Worm (Caenorhabditis elegans) whole organism, L3 larva: ENCODE results near the gene ger-1.

Experiments used
- ZK546.5 ChIP-seq: sonication (generic microtip); optimal IDR thresholded peaks from 2 replicates; lab custom pipeline; 2017; ENCODE audit warnings: missing biosample characterization, missing genetic modification characterization
- aly-2 ChIP-seq: fragments of 150-350 bp; optimal IDR thresholded peaks from 2 replicates; lab custom pipeline; 2014; ENCODE audit warnings: missing biosample characterization, missing genetic modification characterization
- ama-1 ChIP-seq: fragments of 150-350 bp; optimal IDR thresholded peaks from 2 replicates; lab custom pipeline; 2018
- ceh-16 ChIP-seq: sonication (generic microtip); optimal IDR thresholded peaks from 2 replicates; lab custom pipeline; 2017; ENCODE audit warnings: missing biosample characterization, missing genetic modification characterization
- ceh-28 ChIP-seq: fragments of 150-350 bp; optimal IDR thresholded peaks from 2 replicates; lab custom pipeline; 2014; ENCODE audit warnings: missing biosample characterization, missing genetic modification reagents, missing genetic modification characterization
- ceh-82 ChIP-seq: fragments of 150-350 bp; optimal IDR thresholded peaks from 2 replicates; lab custom pipeline; 2014; ENCODE audit warnings: missing biosample characterization, missing genetic modification characterization
- ceh-9 ChIP-seq: sonication (generic microtip); optimal IDR thresholded peaks from 2 replicates; lab custom pipeline; 2018; ENCODE audit warnings: missing biosample characterization, missing genetic modification characterization
- daf-12 ChIP-seq: fragments of 150-350 bp; optimal IDR thresholded peaks from 2 replicates; lab custom pipeline; 2014; ENCODE audit warnings: missing biosample characterization, missing genetic modification reagents, missing genetic modification characterization
- egl-27 ChIP-seq: sonication (generic microtip); optimal IDR thresholded peaks from 4 replicates; lab custom pipeline; 2017; ENCODE audit warnings: missing biosample characterization, missing genetic modification reagents, missing genetic modification characterization
- egl-5 ChIP-seq: fragments of 150-350 bp; optimal IDR thresholded peaks from 2 replicates; lab custom pipeline; 2017; ENCODE audit warnings: missing biosample characterization, missing genetic modification reagents, missing genetic modification characterization, inconsistent platforms
- elt-1 ChIP-seq: fragments of 150-350 bp; optimal IDR thresholded peaks from 2 replicates; lab custom pipeline; 2014; ENCODE audit warnings: missing biosample characterization, missing genetic modification characterization
- elt-2 ChIP-seq: sonication (generic microtip); optimal IDR thresholded peaks from 2 replicates; lab custom pipeline; 2016; ENCODE audit warnings: missing genetic modification reagents, mild to moderate bottlenecking, missing genetic modification characterization, missing compliant biosample characterization
- elt-3 ChIP-seq, 3 experiments: fragments of 150-350 bp in 1 of 3; sonication (generic microtip) in 2 of 3; optimal IDR thresholded peaks; 2 replicates in 2 of 3; 4 replicates in 1 of 3; lab custom pipeline; 2014 to 2017; ENCODE audit warnings: missing biosample characterization in 3 of 3, missing genetic modification characterization in 3 of 3
- eor-1 ChIP-seq, 2 experiments: fragments of 150-350 bp; optimal IDR thresholded peaks; 2 replicates each; lab custom pipeline; 2014 to 2018; ENCODE audit warnings: missing biosample characterization in 2 of 2, missing genetic modification characterization in 2 of 2
- fkh-2 ChIP-seq: fragments of 150-350 bp; optimal IDR thresholded peaks from 2 replicates; lab custom pipeline; 2014; ENCODE audit warnings: missing biosample characterization, missing genetic modification reagents, missing genetic modification characterization
- hmg-11 ChIP-seq: sonication (generic microtip); optimal IDR thresholded peaks from 2 replicates; lab custom pipeline; 2016; ENCODE audit warnings: missing genetic modification characterization, missing compliant biosample characterization
- jun-1 ChIP-seq: fragments of 150-350 bp; optimal IDR thresholded peaks from 2 replicates; lab custom pipeline; 2014; ENCODE audit warnings: missing biosample characterization, missing genetic modification reagents, missing genetic modification characterization
- lin-15B ChIP-seq: fragments of 150-350 bp; optimal IDR thresholded peaks from 2 replicates; lab custom pipeline; 2014; ENCODE audit warnings: missing biosample characterization, missing genetic modification characterization
- lin-39 ChIP-seq: fragments of 150-350 bp; optimal IDR thresholded peaks from 2 replicates; lab custom pipeline; 2018; ENCODE audit warnings: missing biosample characterization, missing genetic modification reagents, missing genetic modification characterization
- lsy-12 ChIP-seq: sonication (generic microtip); optimal IDR thresholded peaks from 2 replicates; lab custom pipeline; 2016; ENCODE audit warnings: mild to moderate bottlenecking, missing genetic modification characterization, missing compliant biosample characterization
- mdl-1 ChIP-seq: fragments of 150-350 bp; optimal IDR thresholded peaks from 2 replicates; lab custom pipeline; 2014; ENCODE audit warnings: missing biosample characterization, missing genetic modification characterization
- nfya-1 ChIP-seq: sonication (generic microtip); optimal IDR thresholded peaks from 2 replicates; lab custom pipeline; 2017; ENCODE audit warnings: missing genetic modification characterization, mild to moderate bottlenecking, missing compliant biosample characterization, antibody characterized with exemption, moderate library complexity; ENCODE audit not compliant: insufficient read depth
- nhr-12 ChIP-seq: fragments of 150-350 bp; optimal IDR thresholded peaks from 2 replicates; lab custom pipeline; 2014; ENCODE audit warnings: missing biosample characterization, missing genetic modification characterization
- nhr-23 ChIP-seq: fragments of 150-350 bp; optimal IDR thresholded peaks from 2 replicates; lab custom pipeline; 2014; ENCODE audit warnings: missing biosample characterization, missing genetic modification reagents, missing genetic modification characterization
- nhr-25 ChIP-seq: sonication (generic microtip); optimal IDR thresholded peaks from 2 replicates; lab custom pipeline; 2017; ENCODE audit warnings: missing biosample characterization, missing genetic modification characterization
- nhr-28 ChIP-seq: fragments of 150-350 bp; optimal IDR thresholded peaks from 2 replicates; lab custom pipeline; 2014; ENCODE audit warnings: missing biosample characterization, missing genetic modification characterization
- nhr-76 ChIP-seq: fragments of 150-350 bp; sonication (generic microtip); optimal IDR thresholded peaks from 5 replicates; lab custom pipeline; 2014; ENCODE audit warnings: missing biosample characterization, missing genetic modification characterization
- nhr-77 ChIP-seq: fragments of 150-350 bp; optimal IDR thresholded peaks from 2 replicates; lab custom pipeline; 2014; ENCODE audit warnings: missing biosample characterization, missing genetic modification characterization
- pha-4 ChIP-seq: fragments of 150-350 bp; optimal IDR thresholded peaks from 2 replicates; lab custom pipeline; 2014; ENCODE audit warnings: missing biosample characterization, missing genetic modification reagents, missing genetic modification characterization
- pqm-1 ChIP-seq: fragments of 150-350 bp; optimal IDR thresholded peaks from 2 replicates; lab custom pipeline; 2017; ENCODE audit warnings: missing biosample characterization, missing genetic modification characterization, inconsistent platforms
- sea-2 ChIP-seq: fragments of 150-350 bp; sonication (generic microtip); optimal IDR thresholded peaks from 4 replicates; lab custom pipeline; 2014; ENCODE audit warnings: missing biosample characterization, missing genetic modification reagents, missing genetic modification characterization
- skn-1 ChIP-seq: fragments of 150-350 bp; optimal IDR thresholded peaks from 2 replicates; lab custom pipeline; 2014; ENCODE audit warnings: missing biosample characterization, missing genetic modification characterization
- tbx-2 ChIP-seq: sonication (generic microtip); optimal IDR thresholded peaks from 2 replicates; lab custom pipeline; 2016; ENCODE audit warnings: mild to moderate bottlenecking, missing genetic modification characterization, missing compliant biosample characterization
- unc-62 ChIP-seq: fragments of 150-350 bp; sonication (generic microtip); optimal IDR thresholded peaks from 4 replicates; lab custom pipeline; 2014; ENCODE audit warnings: missing biosample characterization, missing genetic modification reagents, missing genetic modification characterization
- ztf-11 ChIP-seq: fragments of 150-350 bp; optimal IDR thresholded peaks from 2 replicates; lab custom pipeline; 2014; ENCODE audit warnings: missing biosample characterization, missing genetic modification characterization
- ztf-4 ChIP-seq: fragments of 150-350 bp; optimal IDR thresholded peaks from 2 replicates; lab custom pipeline; 2014; ENCODE audit warnings: missing biosample characterization, missing genetic modification characterization

Gene ger-1

DNA sequence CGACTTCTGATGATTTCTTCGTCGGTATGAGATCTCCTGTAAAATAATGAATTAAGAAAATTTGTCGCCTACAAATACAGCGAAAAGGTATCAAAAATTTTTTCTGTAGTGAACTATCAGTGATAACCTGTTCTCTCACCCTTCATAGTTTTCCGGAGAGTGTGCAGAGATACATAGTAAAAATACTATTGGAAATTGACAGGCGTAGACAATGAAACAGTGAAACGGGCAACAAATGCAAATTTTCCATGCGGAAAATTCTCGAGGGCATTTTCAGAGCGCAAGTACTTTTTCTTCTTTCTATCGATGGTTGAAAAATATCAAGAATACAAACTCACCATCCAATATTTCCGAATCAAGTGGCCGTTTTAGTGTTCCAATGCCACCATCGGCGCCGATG, 19.9 kb upstream of the ger-1 start:
- no peak for TF ChIP-seq nhr-28 (tag; lab: Kevin White, UChicago)
- TF ChIP-seq ztf-4 (tag; lab: Kevin White, UChicago), result no peak
- TF ChIP-seq sea-2, result no peak
- TF ChIP-seq ceh-16 (tag; lab: Kevin White, UChicago), result no peak
- no peak for TF ChIP-seq ceh-82 (tag; lab: Kevin White, UChicago)
- TF ChIP-seq elt-2, result peak; percentile 28
- no peak for TF ChIP-seq ZK546.5 (tag; lab: Kevin White, UChicago)
- no peak for TF ChIP-seq mdl-1 (tag; lab: Kevin White, UChicago)
- TF ChIP-seq egl-27, result no peak

DNA sequence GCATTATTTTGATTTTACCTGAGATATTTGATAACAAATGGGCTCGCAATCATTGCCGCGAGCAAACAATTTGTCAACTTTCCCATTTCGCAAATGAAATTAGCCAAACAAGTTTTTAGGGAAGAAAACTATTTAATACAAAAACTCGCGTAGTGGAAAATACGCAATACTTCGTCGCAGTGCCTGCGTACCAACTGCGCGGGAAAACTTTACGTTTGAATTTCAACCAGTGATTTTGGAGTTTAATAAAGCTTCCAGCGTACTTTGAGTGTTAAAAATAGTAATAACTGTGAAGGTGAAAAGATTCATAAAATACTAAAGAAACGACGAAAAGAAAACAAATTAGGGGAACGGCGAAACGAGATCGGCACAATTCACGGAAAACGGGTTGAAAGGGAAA, 17.6 kb upstream of the ger-1 start, which contains the start of gene tofu-7:
tofu-7 (minus strand) TSS at position 111 of the 400 bp plus-strand sequence.
- TF ChIP-seq sea-2 (no peak), hmg-11 (tag; lab: Kevin White, UChicago) (no peak), jun-1 (tag; lab: Kevin White, UChicago) (no peak), nhr-23 (tag; lab: Kevin White, UChicago) (no peak)

DNA sequence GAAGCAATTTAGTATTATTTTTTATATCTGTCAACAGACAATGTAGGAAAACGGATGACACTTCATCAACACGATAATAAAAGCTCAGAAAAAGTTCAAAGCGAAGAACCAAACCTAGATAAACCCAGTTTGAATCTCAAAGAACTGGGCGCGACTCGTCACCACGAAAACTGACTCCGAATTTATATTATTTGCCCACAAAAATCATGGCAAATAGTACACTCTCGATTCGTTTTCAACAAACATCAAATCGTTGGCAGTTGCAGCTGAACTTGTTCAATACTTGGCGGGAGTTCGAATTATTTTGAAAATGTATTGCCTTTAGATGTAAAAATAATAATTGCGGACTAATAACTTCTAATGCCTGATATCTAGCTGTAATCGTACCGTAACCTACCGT, 15.8 kb upstream of the ger-1 start:
- TF ChIP-seq lin-15B (tag; lab: Kevin White, UChicago) (no peak), pha-4 (tag; lab: Kevin White, UChicago) (peak; percentile 26), nhr-76 (no peak)

ce11 chrIII:7081488-7081887, 14.2 kb upstream of the ger-1 start:
- TF ChIP-seq nhr-23 (tag; lab: Kevin White, UChicago) (no peak), egl-5 (tag; lab: Kevin White, UChicago) (no peak), ceh-16 (tag; lab: Kevin White, UChicago) (no peak), daf-12 (tag; lab: Kevin White, UChicago) (no peak), elt-3 (tag; optimal IDR thresholded peaks at IDR 0.05; lab: Kevin White, UChicago) (no peak), nhr-12 (tag; lab: Kevin White, UChicago) (no peak), pha-4 (tag; lab: Kevin White, UChicago) (peak; percentile 72), ceh-28 (tag; lab: Kevin White, UChicago) (no peak), tbx-2 (tag; lab: Kevin White, UChicago) (no peak), elt-2 (peak; percentile 69), nfya-1 (tag; lab: Kevin White, UChicago) (no peak), pqm-1 (tag; lab: Kevin White, UChicago) (peak; percentile 60), ceh-9 (no peak), ztf-4 (tag; lab: Kevin White, UChicago) (no peak), nhr-77 (tag; lab: Kevin White, UChicago) (no peak), elt-1 (tag; lab: Kevin White, UChicago) (no peak), aly-2 (no peak), skn-1 (tag; lab: Kevin White, UChicago) (no peak), lsy-12 (tag; lab: Kevin White, UChicago) (no peak), fkh-2 (no peak), eor-1 (tag; optimal IDR thresholded peaks at IDR 0.05; lab: Kevin White, UChicago) (no peak), nhr-25 (tag; lab: Kevin White, UChicago) (no peak), nhr-76 (no peak), ztf-11 (tag; lab: Kevin White, UChicago) (no peak), lin-39 (tag; lab: Kevin White, UChicago) (no peak), mdl-1 (tag; lab: Kevin White, UChicago) (no peak), egl-27 (no peak), jun-1 (tag; lab: Kevin White, UChicago) (peak; percentile 19), ama-1 (lab: Kevin White, UChicago) (no peak)

DNA sequence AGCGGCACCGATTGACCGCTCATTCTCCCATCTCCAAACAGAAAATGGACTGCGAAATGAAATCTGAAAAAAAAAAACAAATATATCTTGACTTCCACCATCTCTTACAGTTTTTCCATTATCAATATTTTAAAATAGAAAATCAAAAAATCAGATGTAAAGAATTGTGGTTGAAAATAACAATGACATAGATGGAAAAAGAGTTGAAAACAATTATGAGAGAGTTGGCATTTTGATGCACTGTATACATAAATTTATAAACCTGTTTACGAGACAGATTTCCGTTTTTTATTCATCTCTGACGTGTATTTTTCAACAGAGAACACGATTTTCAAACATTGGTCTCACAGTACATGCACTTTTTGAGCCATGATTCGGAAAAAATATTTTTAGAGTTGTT, 13.4 kb upstream of the ger-1 start, which contains the start of gene ZK418.7:
ZK418.7 (minus strand) TSS at position 101 of the 400 bp plus-strand sequence.
- no peak for TF ChIP-seq mdl-1 (tag; lab: Kevin White, UChicago)
- no peak for TF ChIP-seq aly-2
- no peak for TF ChIP-seq elt-3 (tag; optimal IDR thresholded peaks at IDR 0.05; lab: Kevin White, UChicago)
- TF ChIP-seq eor-1 (tag; optimal IDR thresholded peaks at IDR 0.05; lab: Kevin White, UChicago), result no peak
- TF ChIP-seq unc-62, result no peak
